Fruit fly (Drosophila melanogaster) whole organism, embryonic: Measurements from ENCODE around the gene Hel25E.

Source experiments
- CG10147 ChIP-seq: fragments of 200-800 bp; sonication (Bioruptor generic); optimal IDR thresholded peaks from 2 replicates; lab custom pipeline; 2019; ENCODE audit warnings: missing biosample characterization, mild to moderate bottlenecking, missing genetic modification characterization, moderate library complexity
- CG10366 ChIP-seq: fragments of 200-800 bp; sonication (Bioruptor generic); IDR thresholded peaks from 2 replicates; pipeline ENCODE4 v1.3.6; 2022; ENCODE audit warnings: missing biosample characterization, missing genetic modification characterization
- CG12071 ChIP-seq: fragments of 200-800 bp; sonication (Bioruptor generic); optimal IDR thresholded peaks from 3 replicates; lab custom pipeline; 2018; ENCODE audit warnings: missing biosample characterization, mild to moderate bottlenecking, missing genetic modification characterization
- CG17359 ChIP-seq: fragments of 200-800 bp; sonication (Bioruptor generic); optimal IDR thresholded peaks from 3 replicates; lab custom pipeline; 2018; ENCODE audit warnings: missing biosample characterization, mild to moderate bottlenecking, missing genetic modification characterization, moderate library complexity
- CG17829 ChIP-seq: fragments of 200-800 bp; optimal IDR thresholded peaks from 2 replicates; lab custom pipeline; 2019; ENCODE audit warnings: missing biosample characterization, mild to moderate bottlenecking, missing genetic modification characterization, moderate library complexity
- CG17912 ChIP-seq: fragments of 200-800 bp; sonication (Bioruptor generic); optimal IDR thresholded peaks from 2 replicates; lab custom pipeline; 2018; ENCODE audit warnings: missing biosample characterization, mild to moderate bottlenecking, missing genetic modification characterization
- CG18011 ChIP-seq: fragments of 200-800 bp; sonication (Bioruptor generic); optimal IDR thresholded peaks from 2 replicates; lab custom pipeline; 2017; ENCODE audit warnings: missing biosample characterization, missing genetic modification characterization, mild to moderate bottlenecking, moderate library complexity, missing genotype
- CG18476 ChIP-seq: fragments of 200-800 bp; sonication (Bioruptor generic); optimal IDR thresholded peaks from 2 replicates; lab custom pipeline; 2016; ENCODE audit warnings: missing biosample characterization, mild to moderate bottlenecking, missing genetic modification characterization
- CG18619 ChIP-seq: fragments of 200-800 bp; sonication (Bioruptor generic); optimal IDR thresholded peaks from 3 replicates; lab custom pipeline; 2017; ENCODE audit warnings: missing biosample characterization, mild to moderate bottlenecking, missing genetic modification characterization
- CG2199 ChIP-seq: fragments of 200-800 bp; sonication (Bioruptor generic); IDR thresholded peaks from 3 replicates; pipeline ENCODE4 v1.3.6; 2022; ENCODE audit warnings: missing biosample characterization, missing genetic modification characterization
- CG2712 ChIP-seq: fragments of 200-800 bp; optimal IDR thresholded peaks from 3 replicates; lab custom pipeline; 2019; ENCODE audit warnings: missing biosample characterization, mild to moderate bottlenecking, missing genetic modification characterization, moderate library complexity
- CG31388 ChIP-seq: fragments of 200-800 bp; sonication (Bioruptor generic); optimal IDR thresholded peaks from 2 replicates; lab custom pipeline; 2016; ENCODE audit warnings: missing biosample characterization, missing genetic modification characterization
- CG31441 ChIP-seq: fragments of 200-800 bp; sonication (Bioruptor generic); IDR thresholded peaks from 2 replicates; pipeline ENCODE4 v1.3.6; 2022; ENCODE audit warnings: missing biosample characterization, missing genetic modification characterization
- CG32772 ChIP-seq: fragments of 200-800 bp; sonication (Bioruptor generic); IDR thresholded peaks from 2 replicates; pipeline ENCODE4 v1.3.6; 2022; ENCODE audit warnings: missing biosample characterization, missing genetic modification characterization
- CG3281 ChIP-seq: fragments of 200-800 bp; sonication (Bioruptor generic); optimal IDR thresholded peaks from 3 replicates; lab custom pipeline; 2017; ENCODE audit warnings: missing biosample characterization, mild to moderate bottlenecking, missing genetic modification characterization
- CG34422 ChIP-seq: fragments of 200-800 bp; sonication (Bioruptor generic); IDR thresholded peaks from 3 replicates; pipeline ENCODE4 v1.3.6; 2022; ENCODE audit warnings: missing biosample characterization, missing genetic modification characterization
- CG4282 ChIP-seq: fragments of 200-800 bp; sonication (Bioruptor generic); optimal IDR thresholded peaks from 2 replicates; lab custom pipeline; 2016; ENCODE audit warnings: missing biosample characterization, missing genetic modification characterization
- CG5953 ChIP-seq: fragments of 200-800 bp; sonication (Bioruptor generic); IDR thresholded peaks from 2 replicates; pipeline ENCODE4 v1.3.6; 2022; ENCODE audit warnings: missing biosample characterization, missing genetic modification characterization
- CG8290 ChIP-seq, 3 experiments: fragments of 200-800 bp; sonication (Bioruptor generic); optimal IDR thresholded peaks; 2 replicates each; lab custom pipeline; 2016 to 2019; ENCODE audit warnings: missing biosample characterization in 3 of 3, missing genetic modification characterization in 3 of 3, mild to moderate bottlenecking in 2 of 3, moderate library complexity in 1 of 3
- CG9215 ChIP-seq: fragments of 200-800 bp; sonication (Bioruptor generic); IDR thresholded peaks from 2 replicates; pipeline ENCODE4 v1.3.6; 2022; ENCODE audit warnings: missing biosample characterization, missing genetic modification characterization
- CG9437 ChIP-seq: fragments of 200-800 bp; sonication (Bioruptor generic); optimal IDR thresholded peaks from 2 replicates; lab custom pipeline; 2018; ENCODE audit warnings: missing biosample characterization, mild to moderate bottlenecking, missing genetic modification characterization
- CG9727 ChIP-seq: fragments of 200-800 bp; sonication (Bioruptor generic); optimal IDR thresholded peaks from 3 replicates; lab custom pipeline; 2017; ENCODE audit warnings: missing biosample characterization, mild to moderate bottlenecking, missing genetic modification characterization
- CG9817 ChIP-seq: fragments of 200-800 bp; sonication (Bioruptor generic); optimal IDR thresholded peaks from 2 replicates; lab custom pipeline; 2018; ENCODE audit warnings: missing biosample characterization, mild to moderate bottlenecking, missing genetic modification characterization, moderate library complexity
- Camta ChIP-seq: fragments of 200-800 bp; sonication (Bioruptor generic); optimal IDR thresholded peaks from 2 replicates; lab custom pipeline; 2016; ENCODE audit warnings: missing biosample characterization, missing genetic modification characterization
- CoRest ChIP-seq: fragments of 200-800 bp; sonication (Bioruptor generic); optimal IDR thresholded peaks from 3 replicates; lab custom pipeline; 2018; ENCODE audit warnings: missing biosample characterization, mild to moderate bottlenecking, missing genetic modification characterization, moderate library complexity
- HLH54F ChIP-seq: fragments of 200-800 bp; sonication (Bioruptor generic); optimal IDR thresholded peaks from 3 replicates; lab custom pipeline; 2016; ENCODE audit warnings: missing biosample characterization, missing genetic modification characterization
- Kr ChIP-seq: fragments of 200-800 bp; sonication (Bioruptor generic); optimal IDR thresholded peaks from 2 replicates; lab custom pipeline; 2017; ENCODE audit warnings: missing biosample characterization, mild to moderate bottlenecking, missing genetic modification characterization
- NFAT ChIP-seq: fragments of 200-800 bp; sonication (Bioruptor generic); IDR thresholded peaks from 2 replicates; pipeline ENCODE4 v1.3.6; 2022; ENCODE audit warnings: missing biosample characterization, missing genetic modification characterization
- Sox100B ChIP-seq: fragments of 200-800 bp; sonication (Bioruptor generic); optimal IDR thresholded peaks from 3 replicates; lab custom pipeline; 2018; ENCODE audit warnings: missing biosample characterization, mild to moderate bottlenecking, missing genetic modification characterization
- croc ChIP-seq: fragments of 200-800 bp; sonication (Bioruptor generic); conservative IDR thresholded peaks from 3 replicates; pipeline ENCODE4 v1.3.6; 2022; ENCODE audit warnings: missing biosample characterization, missing genetic modification characterization
- eve ChIP-seq, 2 experiments: fragments of >200 bp; optimal IDR thresholded peaks; 2 replicates each; lab custom pipeline; 2017; ENCODE audit warnings: missing biosample characterization in 2 of 2, missing genetic modification characterization in 2 of 2
- gem ChIP-seq: fragments of 200-800 bp; sonication (Bioruptor generic); optimal IDR thresholded peaks from 2 replicates; lab custom pipeline; 2019; ENCODE audit warnings: missing biosample characterization, mild to moderate bottlenecking, missing genetic modification characterization, moderate library complexity
- gsb-n ChIP-seq: fragments of 200-800 bp; sonication (Bioruptor generic); optimal IDR thresholded peaks from 3 replicates; lab custom pipeline; 2018; ENCODE audit warnings: missing biosample characterization, mild to moderate bottlenecking, missing genetic modification characterization
- hbn ChIP-seq: fragments of 200-800 bp; sonication (Bioruptor generic); IDR thresholded peaks from 2 replicates; pipeline ENCODE4 v1.3.6; 2022; ENCODE audit warnings: missing biosample characterization, missing genetic modification characterization; ENCODE audit not compliant: partially characterized antibody
- jigr1 ChIP-seq: fragments of 200-800 bp; sonication (Bioruptor generic); IDR thresholded peaks from 3 replicates; pipeline ENCODE4 v1.3.6; 2022; ENCODE audit warnings: missing biosample characterization, missing genetic modification characterization
- luna ChIP-seq: fragments of 200-800 bp; sonication (Bioruptor generic); optimal IDR thresholded peaks from 2 replicates; lab custom pipeline; 2016; ENCODE audit warnings: missing biosample characterization, missing genetic modification characterization
- maf-S ChIP-seq: fragments of 200-800 bp; sonication (Bioruptor generic); optimal IDR thresholded peaks from 2 replicates; lab custom pipeline; 2016; ENCODE audit warnings: missing biosample characterization, missing genetic modification characterization
- pan ChIP-seq, 4 experiments: fragments of >200 bp in 3 of 4; fragments of 200-800 bp in 1 of 4; sonication (Bioruptor generic) in 1 of 4; optimal IDR thresholded peaks in 3 of 4; IDR thresholded peaks in 1 of 4; 2 replicates each; pipeline versions ENCODE4 v1.3.6 to Lab custom; 2017 to 2022; ENCODE audit warnings: missing biosample characterization in 2 of 4, missing genetic modification characterization in 2 of 4, mixed read lengths in 1 of 4
- pb ChIP-seq: fragments of 200-800 bp; sonication (Bioruptor generic); optimal IDR thresholded peaks from 3 replicates; lab custom pipeline; 2016; ENCODE audit warnings: missing biosample characterization, missing genetic modification characterization
- ranshi ChIP-seq: fragments of 200-800 bp; sonication (Bioruptor generic); IDR thresholded peaks from 2 replicates; pipeline ENCODE4 v1.3.6; 2022; ENCODE audit warnings: missing biosample characterization, missing genetic modification characterization
- repo ChIP-seq: fragments of 200-800 bp; sonication (Bioruptor generic); optimal IDR thresholded peaks from 2 replicates; lab custom pipeline; 2016; ENCODE audit warnings: missing biosample characterization, missing genetic modification characterization
- rib ChIP-seq: fragments of 200-800 bp; sonication (Bioruptor generic); IDR thresholded peaks from 2 replicates; pipeline ENCODE4 v1.3.6; 2022; ENCODE audit warnings: missing biosample characterization, missing genetic modification characterization
- sens-2 ChIP-seq: fragments of 200-800 bp; sonication (Bioruptor generic); IDR thresholded peaks from 2 replicates; pipeline ENCODE4 v1.3.6; 2022; ENCODE audit warnings: missing biosample characterization, missing genetic modification characterization
- tap ChIP-seq: fragments of 200-800 bp; optimal IDR thresholded peaks from 3 replicates; lab custom pipeline; 2019; ENCODE audit warnings: missing biosample characterization, mild to moderate bottlenecking, missing genetic modification characterization, moderate library complexity
- tin ChIP-seq: fragments of 200-800 bp; sonication (Bioruptor generic); optimal IDR thresholded peaks from 3 replicates; lab custom pipeline; 2016; ENCODE audit warnings: missing biosample characterization, missing genetic modification characterization
- trem ChIP-seq: fragments of 200-800 bp; optimal IDR thresholded peaks from 3 replicates; lab custom pipeline; 2019; ENCODE audit warnings: missing biosample characterization, mild to moderate bottlenecking, missing genetic modification characterization, moderate library complexity
- trh ChIP-seq: fragments of 200-800 bp; sonication (Bioruptor generic); optimal IDR thresholded peaks from 2 replicates; lab custom pipeline; 2016; ENCODE audit warnings: missing biosample characterization, missing genetic modification characterization
- z ChIP-seq: fragments of 200-800 bp; sonication (Bioruptor generic); IDR thresholded peaks from 3 replicates; pipeline ENCODE4 v1.3.6; 2022; ENCODE audit warnings: missing biosample characterization, missing genetic modification characterization
- zen2 ChIP-seq: fragments of 200-800 bp; sonication (Bioruptor generic); IDR thresholded peaks from 3 replicates; pipeline ENCODE4 v1.3.6; 2022; ENCODE audit warnings: missing biosample characterization, missing genetic modification characterization; ENCODE audit not compliant: partially characterized antibody

Hel25E gene

DNA sequence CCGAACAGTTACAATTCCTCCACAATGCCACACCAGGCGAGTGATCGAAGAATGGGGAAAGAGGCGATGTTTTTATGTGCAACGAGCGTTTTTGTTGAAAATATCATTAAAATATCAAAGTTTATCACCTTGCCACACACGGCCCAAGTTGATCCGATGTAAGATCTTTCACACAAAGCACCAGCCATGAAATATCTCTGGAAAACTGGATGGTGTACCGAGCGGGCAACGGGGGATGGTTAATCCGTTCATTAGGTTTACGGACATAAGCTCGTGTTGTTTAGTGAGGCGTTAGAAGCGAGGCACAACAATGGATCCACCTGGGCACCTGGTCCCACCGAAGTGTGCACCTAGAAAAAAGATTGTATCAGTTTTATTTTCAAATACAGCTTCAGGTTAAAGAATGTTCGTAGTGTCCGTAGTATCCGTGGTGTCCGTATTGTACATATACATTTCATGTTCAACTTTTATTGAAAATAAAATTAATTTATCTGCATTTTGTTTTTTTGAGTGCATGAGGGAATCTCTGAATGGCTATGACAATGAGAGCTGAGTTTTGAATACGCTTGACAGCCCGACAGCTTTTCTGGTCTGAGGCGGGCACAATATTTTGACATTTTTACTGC, 45.5 kb downstream of the Hel25E start (continued):
- TF ChIP-seq eve (GFP tag; optimal IDR thresholded peaks at IDR 0.05; lab: Kevin White, UChicago) (no peak), CG32772 (GFP tag; lab: Robert Waterston, UW) (peak; percentile 57; the same call in 1 of the 2 replicates), hbn (GFP tag; lab: Robert Waterston, UW) (no peak), trh (GFP tag; lab: Kevin White, UChicago) (no peak), CG10366 (GFP tag; lab: Robert Waterston, UW) (peak; percentile 57), CG34422 (0 out of 3 replicates have a peak, but pooled peaks have one; percentile 48), CG2199 (GFP tag; lab: Robert Waterston, UW) (no peak), CG9817 (tag; lab: Kevin White, UChicago) (peak; percentile 62), croc (peak; percentile 35; the same call in 2 of the 3 replicates), CG9215 (GFP tag; lab: Robert Waterston, UW) (peak; percentile 18; the same call in 1 of the 2 replicates), CG17829 (tag; lab: Kevin White, UChicago) (peak; percentile 70), gsb-n (tag; lab: Kevin White, UChicago) (peak; percentile 62), jigr1 (GFP tag; lab: Robert Waterston, UW) (0 out of 3 replicates have a peak, but pooled peaks have one; percentile 40), CG10147 (GFP tag; lab: Kevin White, UChicago) (peak; percentile 32), zen2 (GFP tag; lab: Robert Waterston, UW) (no peak), CG8290 (GFP tag; optimal IDR thresholded peaks at IDR 0.05; lab: Kevin White, UChicago) (peak; percentile 57), CG8290 (tag; optimal IDR thresholded peaks at IDR 0.05; lab: Kevin White, UChicago) (peak in 1 of 2 experiments; percentile 27), CG2712 (peak; percentile 81), CG5953 (GFP tag; lab: Robert Waterston, UW) (no peak), pb (GFP tag; lab: Kevin White, UChicago) (no peak), CG4282 (no peak), pan (optimal IDR thresholded peaks at IDR 0.05; lab: Kevin White, UChicago) (no peak), pan (GFP tag; optimal IDR thresholded peaks at IDR 0.05 in 1 of 2, IDR thresholded peaks at IDR 0.05 in 1 of 2) (no peak), CG31441 (GFP tag; lab: Robert Waterston, UW) (peak; percentile 74), CG3281 (peak; percentile 31), CG9727 (GFP tag; lab: Kevin White, UChicago) (peak; percentile 55), CoRest (peak; percentile 58), rib (GFP tag; lab: Robert Waterston, UW) (no peak), CG18619 (GFP tag; lab: Kevin White, UChicago) (peak; percentile 15), trem (peak; percentile 59), Kr (GFP tag; lab: Kevin White, UChicago) (no peak), CG18011 (no peak), CG17912 (GFP tag; lab: Kevin White, UChicago) (no peak), gem (tag; lab: Kevin White, UChicago) (peak; percentile 80), CG9437 (GFP tag; lab: Kevin White, UChicago) (no peak), tin (GFP tag; lab: Kevin White, UChicago) (peak; percentile 39), Camta (GFP tag; lab: Kevin White, UChicago) (peak; percentile 58), repo (GFP tag; lab: Kevin White, UChicago) (peak; percentile 3), tap (tag; lab: Kevin White, UChicago) (peak; percentile 56), luna (no peak), NFAT (peak; percentile 35; the same call in 1 of the 2 replicates), HLH54F (GFP tag; lab: Kevin White, UChicago) (peak; percentile 19), ranshi (peak; percentile 54), CG17359 (peak; percentile 61), z (GFP tag; lab: Robert Waterston, UW) (no peak), CG31388 (GFP tag; lab: Kevin White, UChicago) (no peak), Sox100B (GFP tag; lab: Kevin White, UChicago) (peak; percentile 48), CG12071 (peak; percentile 23), sens-2 (GFP tag; lab: Robert Waterston, UW) (no peak), maf-S (GFP tag; lab: Kevin White, UChicago) (no peak), CG18476 (peak; percentile 11)
